Worm (Caenorhabditis elegans) whole organism, L4 larva: Measurements from ENCODE around the gene T10F2.5.
A peak's percentile ranks its signal among the peaks of the same experiment; 100 is the strongest.

Experiments used
- T20F7.1 ChIP-seq: fragments of 200-800 bp; sonication (Bioruptor generic); optimal IDR thresholded peaks from 2 replicates; lab custom pipeline; 2018; ENCODE audit warnings: mild to moderate bottlenecking, missing genetic modification characterization, missing compliant biosample characterization
- T26A8.4 ChIP-seq: fragments of 200-800 bp; sonication (Bioruptor generic); IDR thresholded peaks from 2 replicates; pipeline ENCODE4 v1.3.6; 2022; ENCODE audit warnings: missing genetic modification characterization, missing compliant biosample characterization
- Y5F2A.4 ChIP-seq: fragments of 200-800 bp; sonication (Bioruptor generic); optimal IDR thresholded peaks from 2 replicates; lab custom pipeline; 2018; ENCODE audit warnings: mild to moderate bottlenecking, missing genetic modification characterization, missing compliant biosample characterization
- Y75B8A.6 ChIP-seq: fragments of 200-800 bp; sonication (Bioruptor generic); IDR thresholded peaks from 2 replicates; pipeline ENCODE4 v1.3.6; 2022; ENCODE audit warnings: missing genetic modification reagents, missing genetic modification characterization, missing compliant biosample characterization
- ZK337.2 ChIP-seq: fragments of 200-800 bp; sonication (Bioruptor generic); IDR thresholded peaks from 2 replicates; pipeline ENCODE4 v1.3.6; 2022; ENCODE audit warnings: missing genetic modification reagents, missing genetic modification characterization, missing compliant biosample characterization
- ZK546.5 ChIP-seq, 2 experiments: sonication (generic microtip); optimal IDR thresholded peaks; 2 replicates each; lab custom pipeline; 2017; ENCODE audit warnings: missing biosample characterization in 2 of 2, missing genetic modification characterization in 2 of 2
- aha-1 ChIP-seq: fragments of 150-350 bp; peaks from one replicate; lab custom pipeline; 2014; ENCODE audit warnings: missing biosample characterization, missing genetic modification characterization
- arid-1 ChIP-seq: fragments of 200-800 bp; sonication (Bioruptor generic); conservative IDR thresholded peaks from 2 replicates; pipeline ENCODE4 v1.3.6; 2022; ENCODE audit warnings: missing genetic modification reagents, missing genetic modification characterization, missing compliant biosample characterization
- attf-4 ChIP-seq: sonication (generic microtip); optimal IDR thresholded peaks from 3 replicates; lab custom pipeline; 2017; ENCODE audit warnings: missing biosample characterization, missing genetic modification characterization
- ceh-20 ChIP-seq: fragments of 200-800 bp; sonication (Bioruptor generic); IDR thresholded peaks from 2 replicates; pipeline ENCODE4 v1.3.6; 2022; ENCODE audit warnings: missing genetic modification reagents, missing genetic modification characterization, missing compliant biosample characterization
- ceh-62 ChIP-seq: sonication (generic microtip); optimal IDR thresholded peaks from 2 replicates; lab custom pipeline; 2017; ENCODE audit warnings: missing biosample characterization, missing genetic modification characterization
- ces-1 ChIP-seq: fragments of 150-350 bp; sonication (generic microtip); optimal IDR thresholded peaks from 4 replicates; lab custom pipeline; 2014; ENCODE audit warnings: missing biosample characterization, missing genetic modification reagents, missing genetic modification characterization
- daf-12 ChIP-seq: fragments of 150-350 bp; optimal IDR thresholded peaks from 2 replicates; lab custom pipeline; 2014; ENCODE audit warnings: missing biosample characterization, missing genetic modification reagents, missing genetic modification characterization
- daf-8 ChIP-seq: fragments of 200-800 bp; sonication (Bioruptor generic); IDR thresholded peaks from 2 replicates; pipeline ENCODE4 v1.3.6; 2022; ENCODE audit warnings: missing genetic modification characterization, missing compliant biosample characterization
- dmd-6 ChIP-seq: fragments of 200-800 bp; sonication (Bioruptor generic); IDR thresholded peaks from 2 replicates; pipeline ENCODE4 v1.3.6; 2022; ENCODE audit warnings: missing genetic modification reagents, missing genetic modification characterization, missing compliant biosample characterization
- dmd-8 ChIP-seq: fragments of 200-800 bp; sonication (Bioruptor generic); IDR thresholded peaks from 2 replicates; pipeline ENCODE4 v1.3.6; 2022; ENCODE audit warnings: missing genetic modification characterization, missing compliant biosample characterization
- duxl-1 ChIP-seq: sonication (generic microtip); optimal IDR thresholded peaks from 2 replicates; lab custom pipeline; 2016; ENCODE audit warnings: mild to moderate bottlenecking, missing genetic modification characterization, moderate library complexity, missing compliant biosample characterization; ENCODE audit not compliant: poor library complexity
- dve-1 ChIP-seq: sonication (generic microtip); optimal IDR thresholded peaks from 2 replicates; lab custom pipeline; 2017; ENCODE audit warnings: antibody characterized with exemption, mild to moderate bottlenecking, missing genetic modification characterization, missing compliant biosample characterization; ENCODE audit not compliant: insufficient read depth
- egl-27 ChIP-seq: sonication (generic microtip); optimal IDR thresholded peaks from 3 replicates; lab custom pipeline; 2017; ENCODE audit warnings: missing biosample characterization, missing genetic modification reagents, missing genetic modification characterization
- fos-1 ChIP-seq: fragments of 150-350 bp; optimal IDR thresholded peaks from 2 replicates; lab custom pipeline; 2014; ENCODE audit warnings: missing biosample characterization, missing genetic modification characterization
- hlh-11 ChIP-seq: fragments of 200-800 bp; sonication (Bioruptor generic); optimal IDR thresholded peaks from 2 replicates; lab custom pipeline; 2018; ENCODE audit warnings: mild to moderate bottlenecking, missing genetic modification characterization, missing compliant biosample characterization
- hlh-30 ChIP-seq: sonication (generic microtip); optimal IDR thresholded peaks from 2 replicates; lab custom pipeline; 2017; ENCODE audit warnings: antibody characterized with exemption, mild to moderate bottlenecking, missing genetic modification characterization, missing compliant biosample characterization; ENCODE audit not compliant: insufficient read depth
- lin-13 ChIP-seq: fragments of 150-350 bp; optimal IDR thresholded peaks from 2 replicates; lab custom pipeline; 2014; ENCODE audit warnings: missing biosample characterization, missing genetic modification reagents, missing genetic modification characterization
- lin-15B ChIP-seq: fragments of 150-350 bp; sonication (generic microtip); optimal IDR thresholded peaks from 3 replicates; lab custom pipeline; 2014; ENCODE audit warnings: missing biosample characterization, missing genetic modification characterization
- lin-29 ChIP-seq: fragments of 200-800 bp; sonication (Bioruptor generic); IDR thresholded peaks from 2 replicates; pipeline ENCODE4 v1.3.6; 2022; ENCODE audit warnings: missing genetic modification reagents, missing genetic modification characterization, missing compliant biosample characterization
- lir-3 ChIP-seq: sonication (generic microtip); optimal IDR thresholded peaks from 2 replicates; lab custom pipeline; 2016; ENCODE audit warnings: mild to moderate bottlenecking, missing genetic modification characterization, missing compliant biosample characterization
- lsy-2 ChIP-seq, 2 experiments: fragments of 150-350 bp in 1 of 2; sonication (generic microtip) in 1 of 2; optimal IDR thresholded peaks; 2 replicates each; lab custom pipeline; 2014 to 2017; ENCODE audit warnings: missing biosample characterization in 2 of 2, missing genetic modification characterization in 2 of 2
- mdl-1 ChIP-seq, 2 experiments: fragments of 150-350 bp in 1 of 2; sonication (generic microtip) in 1 of 2; optimal IDR thresholded peaks; 2 replicates each; lab custom pipeline; 2014 to 2017; ENCODE audit warnings: missing biosample characterization in 2 of 2, missing genetic modification characterization in 2 of 2
- mep-1 ChIP-seq: fragments of 150-350 bp; sonication (generic microtip); optimal IDR thresholded peaks from 3 replicates; lab custom pipeline; 2014; ENCODE audit warnings: missing biosample characterization, missing genetic modification characterization
- mes-2 ChIP-seq: sonication (generic microtip); optimal IDR thresholded peaks from 2 replicates; lab custom pipeline; 2016; ENCODE audit warnings: missing genotype, mild to moderate bottlenecking, missing genetic modification characterization, missing compliant biosample characterization; ENCODE audit not compliant: poor library complexity, severe bottlenecking
- nhr-25 ChIP-seq: sonication (generic microtip); optimal IDR thresholded peaks from 2 replicates; lab custom pipeline; 2017; ENCODE audit warnings: missing genetic modification characterization, mild to moderate bottlenecking, missing compliant biosample characterization, antibody characterized with exemption, moderate library complexity, borderline replicate concordance; ENCODE audit not compliant: insufficient read depth
- nhr-28 ChIP-seq: fragments of 150-350 bp; optimal IDR thresholded peaks from 2 replicates; lab custom pipeline; 2014; ENCODE audit warnings: missing biosample characterization, missing genetic modification characterization
- nhr-48 ChIP-seq: sonication (generic microtip); optimal IDR thresholded peaks from 2 replicates; lab custom pipeline; 2016; ENCODE audit warnings: mild to moderate bottlenecking, missing genetic modification characterization, missing compliant biosample characterization
- nhr-77 ChIP-seq: fragments of 150-350 bp; optimal IDR thresholded peaks from 2 replicates; lab custom pipeline; 2014; ENCODE audit warnings: missing biosample characterization, missing genetic modification characterization
- pha-4 ChIP-seq, 2 experiments: fragments of 150-350 bp in 1 of 2; fragments of 200-800 bp in 1 of 2; sonication (Bioruptor generic) in 1 of 2; IDR thresholded peaks in 1 of 2; optimal IDR thresholded peaks in 1 of 2; 2 replicates each; pipeline versions ENCODE4 v1.3.6 to Lab custom; 2014 to 2022; ENCODE audit warnings: missing genetic modification characterization in 2 of 2, missing genetic modification reagents in 2 of 2, missing biosample characterization in 1 of 2, missing compliant biosample characterization in 1 of 2
- php-3 ChIP-seq: fragments of 200-800 bp; sonication (Bioruptor generic); IDR thresholded peaks from 2 replicates; pipeline ENCODE4 v1.3.6; 2022; ENCODE audit warnings: missing genetic modification reagents, missing genetic modification characterization, missing compliant biosample characterization
- spr-3 ChIP-seq: fragments of 200-800 bp; sonication (Bioruptor generic); optimal IDR thresholded peaks from 2 replicates; lab custom pipeline; 2018; ENCODE audit warnings: mild to moderate bottlenecking, missing genetic modification characterization, missing compliant biosample characterization
- tag-97 ChIP-seq: fragments of 200-800 bp; sonication (Bioruptor generic); IDR thresholded peaks from 2 replicates; pipeline ENCODE4 v1.3.6; 2022; ENCODE audit warnings: missing genetic modification characterization, missing compliant biosample characterization
- tra-1 ChIP-seq: fragments of 200-800 bp; sonication (Bioruptor generic); IDR thresholded peaks from 2 replicates; pipeline ENCODE4 v1.3.6; 2022; ENCODE audit warnings: missing genetic modification reagents, missing genetic modification characterization, missing compliant biosample characterization
- unc-62 ChIP-seq, 3 experiments: fragments of 150-350 bp in 1 of 3; sonication (generic microtip); optimal IDR thresholded peaks in 2 of 3; peaks in 1 of 3; 1 replicate in 1 of 3; 2 replicates in 2 of 3; lab custom pipeline; 2014 to 2017; ENCODE audit warnings: missing biosample characterization in 3 of 3, missing genetic modification characterization in 3 of 3, missing genetic modification reagents in 3 of 3, missing genotype in 1 of 3
- vab-7 ChIP-seq: fragments of 200-800 bp; sonication (Bioruptor generic); IDR thresholded peaks from 2 replicates; pipeline ENCODE4 v1.3.6; 2022; ENCODE audit warnings: missing genetic modification reagents, missing genetic modification characterization, missing compliant biosample characterization
- zag-1 ChIP-seq: fragments of 150-350 bp; optimal IDR thresholded peaks from 2 replicates; lab custom pipeline; 2014; ENCODE audit warnings: missing biosample characterization, missing genetic modification characterization

The T10F2.5 gene

DNA sequence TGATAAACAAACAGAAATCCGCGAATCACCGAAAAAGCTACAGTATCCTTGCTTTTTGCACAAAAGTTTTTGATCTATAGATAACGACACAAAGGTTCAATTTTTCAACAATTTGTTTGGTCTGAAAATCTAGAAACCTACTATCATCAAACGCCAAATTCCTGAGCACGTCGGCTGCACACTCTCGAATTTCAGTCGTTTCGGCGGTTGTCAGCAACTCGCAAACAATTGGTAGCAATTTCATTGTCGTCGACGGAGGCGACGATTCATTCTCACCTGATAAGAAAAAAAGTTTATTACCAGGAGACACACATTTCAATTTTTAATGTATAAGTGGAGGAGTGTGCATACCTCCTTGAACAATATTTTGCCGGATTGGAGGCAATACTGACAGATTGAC lies 13.5 kb downstream of the T10F2.5 start (continued):
- TF ChIP-seq nhr-48 (tag; lab: Kevin White, UChicago) (no peak), mes-2 (tag; lab: Kevin White, UChicago) (no peak), ces-1 (GFP tag; lab: Kevin White, UChicago) (no peak), arid-1 (GFP tag; lab: Robert Waterston, UW) (no peak), nhr-77 (tag; lab: Kevin White, UChicago) (no peak), duxl-1 (tag; lab: Kevin White, UChicago) (no peak), T26A8.4 (no peak), hlh-30 (tag; lab: Kevin White, UChicago) (no peak), hlh-11 (tag; lab: Kevin White, UChicago) (peak; percentile 52), php-3 (GFP tag; lab: Robert Waterston, UW) (0 out of 2 replicates have a peak, but pooled peaks have one; percentile 48), tra-1 (0 out of 2 replicates have a peak, but pooled peaks have one; percentile 52), dmd-6 (peak; percentile 51; the same call in 1 of the 2 replicates), aha-1 (tag; lab: Kevin White, UChicago) (no peak), attf-4 (tag; lab: Kevin White, UChicago) (no peak)

DNA sequence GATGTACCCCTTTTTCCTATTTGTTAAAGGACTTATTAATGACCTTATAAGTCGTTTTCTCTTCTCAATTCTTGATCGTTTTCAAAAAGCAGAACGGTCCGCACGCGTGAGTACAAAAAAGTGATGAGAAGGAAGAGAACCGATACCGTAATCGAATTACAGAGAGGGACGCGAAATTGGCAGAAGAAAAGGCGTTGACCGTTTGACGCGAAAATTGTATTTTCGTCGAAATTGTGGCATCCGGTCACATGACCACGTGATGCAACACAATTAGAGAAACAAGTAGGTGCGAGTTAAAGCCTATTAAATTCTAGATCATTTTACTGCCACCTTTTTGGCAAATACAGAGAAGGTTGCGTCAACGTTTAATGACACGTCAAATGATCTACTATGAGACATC lies 15.2 kb downstream of the T10F2.5 start:
- TF ChIP-seq fos-1 (tag; lab: Kevin White, UChicago) (no peak), mep-1 (tag; lab: Kevin White, UChicago) (no peak), Y75B8A.6 (GFP tag; lab: Robert Waterston, UW) (no peak), dmd-8 (no peak), ZK546.5 (tag; optimal IDR thresholded peaks at IDR 0.05; lab: Kevin White, UChicago) (no peak), lin-29 (GFP tag; lab: Robert Waterston, UW) (no peak), ces-1 (GFP tag; lab: Kevin White, UChicago) (no peak), tag-97 (GFP tag; lab: Robert Waterston, UW) (no peak), daf-12 (no peak), pha-4 (GFP tag; IDR thresholded peaks at IDR 0.05; lab: Robert Waterston, UW) (no peak), pha-4 (tag; optimal IDR thresholded peaks at IDR 0.05; lab: Kevin White, UChicago) (no peak), lin-13 (GFP tag; lab: Kevin White, UChicago) (no peak), ceh-62 (tag; lab: Kevin White, UChicago) (no peak), mdl-1 (tag; optimal IDR thresholded peaks at IDR 0.05; lab: Kevin White, UChicago) (no peak), zag-1 (tag; lab: Kevin White, UChicago) (no peak), nhr-28 (tag; lab: Kevin White, UChicago) (no peak), lir-3 (tag; lab: Kevin White, UChicago) (no peak)

DNA sequence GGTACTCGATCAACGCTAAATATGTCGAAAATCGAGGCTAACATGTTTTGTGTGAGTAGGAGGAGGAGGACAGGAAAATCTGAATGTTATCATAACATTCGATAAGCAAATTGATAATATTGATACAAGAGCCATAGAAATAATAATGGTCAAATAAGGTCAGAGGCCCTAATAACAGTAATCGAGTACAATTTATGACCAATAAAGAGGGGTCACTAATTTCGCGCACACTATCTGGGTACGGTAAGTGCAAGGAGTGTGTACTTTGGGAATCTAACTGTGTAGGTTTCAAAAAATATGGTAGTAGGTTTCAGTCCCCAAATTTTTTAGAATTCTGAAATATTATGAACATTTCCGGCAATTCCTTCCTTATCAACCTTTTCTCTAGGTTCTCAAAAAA lies 15.9 kb downstream of the T10F2.5 start:
- no peak for TF ChIP-seq spr-3 (GFP tag; lab: Kevin White, UChicago)
- TF ChIP-seq unc-62 (GFP tag; optimal IDR thresholded peaks at IDR 0.05 in 1 of 2; lab: Kevin White, UChicago): peak in 1 of 2 experiments; percentile 58
- no peak for TF ChIP-seq unc-62 (tag; optimal IDR thresholded peaks at IDR 0.05; lab: Kevin White, UChicago)

DNA sequence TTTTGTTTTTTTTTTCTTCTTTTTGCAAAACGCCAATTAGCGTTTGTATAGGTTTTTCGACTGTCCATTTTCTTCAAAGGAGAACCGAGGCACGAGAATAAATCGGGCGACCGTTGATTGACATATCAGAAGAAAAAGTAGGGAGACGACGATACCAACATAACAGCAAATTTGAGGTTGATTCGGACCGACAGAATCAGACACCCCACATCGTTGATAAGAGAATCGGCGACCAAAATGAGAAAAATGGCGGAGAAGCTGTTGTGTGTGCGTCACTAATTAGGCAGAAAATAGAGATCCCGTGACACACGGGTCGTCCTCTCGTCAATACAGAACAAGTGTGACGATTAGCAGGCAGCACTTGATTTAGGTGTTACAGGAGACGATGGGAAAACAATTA lies 17.5 kb downstream of the T10F2.5 start:
- TF ChIP-seq vab-7 (GFP tag; lab: Robert Waterston, UW) (no peak), tra-1 (0 out of 2 replicates have a peak, but pooled peaks have one; percentile 20), dmd-6 (peak; percentile 34; the same call in 1 of the 2 replicates), unc-62 (GFP tag; optimal IDR thresholded peaks at IDR 0.05 in 1 of 2; lab: Kevin White, UChicago) (peak in 1 of 2 experiments; percentile 52), unc-62 (tag; optimal IDR thresholded peaks at IDR 0.05; lab: Kevin White, UChicago) (no peak), hlh-11 (tag; lab: Kevin White, UChicago) (peak; percentile 18)

DNA sequence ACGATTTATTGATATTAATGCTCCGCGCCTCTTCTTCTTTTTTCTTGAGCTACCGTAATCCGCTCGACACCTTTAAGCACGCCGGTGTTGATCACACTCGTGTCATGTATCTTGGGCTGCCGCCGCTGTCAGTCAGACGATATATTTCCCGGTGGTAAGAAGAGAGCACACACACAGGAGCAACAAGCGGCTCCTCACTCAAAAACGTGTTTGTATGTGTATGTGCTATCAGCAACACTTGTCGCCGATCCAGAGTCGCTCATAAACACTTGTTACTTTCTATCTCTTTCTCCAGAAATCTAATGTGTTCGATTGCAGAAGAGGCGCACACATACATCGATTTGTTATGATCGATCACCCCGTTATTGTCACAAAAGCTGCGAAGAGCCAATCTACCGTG lies 18.8 kb downstream of the T10F2.5 start:
- TF ChIP-seq lin-15B (tag; lab: Kevin White, UChicago): no peak
- no peak for TF ChIP-seq Y5F2A.4 (GFP tag; lab: Kevin White, UChicago)
- TF ChIP-seq pha-4 (GFP tag; IDR thresholded peaks at IDR 0.05; lab: Robert Waterston, UW): no peak
- no peak for TF ChIP-seq pha-4 (tag; optimal IDR thresholded peaks at IDR 0.05; lab: Kevin White, UChicago)
- peak; percentile 89 for TF ChIP-seq aha-1 (tag; lab: Kevin White, UChicago)
- no peak for TF ChIP-seq ceh-20
- TF ChIP-seq egl-27 (tag; lab: Kevin White, UChicago): no peak
- peak in 1 of 2 experiments; percentile 52 for TF ChIP-seq lsy-2 (tag; optimal IDR thresholded peaks at IDR 0.05; lab: Kevin White, UChicago)
- TF ChIP-seq nhr-25: no peak
- TF ChIP-seq ZK337.2 (GFP tag; lab: Robert Waterston, UW): no peak
- no peak for TF ChIP-seq lin-13 (GFP tag; lab: Kevin White, UChicago)
- no peak for TF ChIP-seq dve-1 (tag; lab: Kevin White, UChicago)
- TF ChIP-seq daf-8: no peak
- TF ChIP-seq T20F7.1 (GFP tag; lab: Kevin White, UChicago): no peak
